Fruit fly (Drosophila melanogaster) whole organism, embryonic: ENCODE data around the gene CG15530.

ENCODE experiments used
- Aef1 ChIP-seq: fragments of 200-800 bp; sonication (Bioruptor generic); IDR thresholded peaks from 3 replicates; pipeline ENCODE4 v1.3.6; 2022; ENCODE audit warnings: missing biosample characterization, missing genetic modification characterization
- BEAF-32 ChIP-seq: fragments of 200-800 bp; sonication (Bioruptor generic); optimal IDR thresholded peaks from 3 replicates; lab custom pipeline; 2017; ENCODE audit warnings: missing biosample characterization, missing genetic modification characterization, mild to moderate bottlenecking, moderate library complexity, missing genetic modification reagents
- Bteb2 ChIP-seq: fragments of 200-800 bp; sonication (Bioruptor generic); optimal IDR thresholded peaks from 2 replicates; lab custom pipeline; 2016; ENCODE audit warnings: missing biosample characterization, missing genetic modification characterization
- CG11456 ChIP-seq: fragments of 200-800 bp; sonication (Bioruptor generic); IDR thresholded peaks from 3 replicates; pipeline ENCODE4 v1.3.6; 2022; ENCODE audit warnings: missing biosample characterization, missing genetic modification characterization
- CG12104 ChIP-seq: fragments of 200-800 bp; sonication (Bioruptor generic); optimal IDR thresholded peaks from 3 replicates; lab custom pipeline; 2016; ENCODE audit warnings: missing biosample characterization, missing genetic modification characterization
- CG1233 ChIP-seq: fragments of 200-800 bp; sonication (Bioruptor generic); optimal IDR thresholded peaks from 4 replicates; lab custom pipeline; 2018; ENCODE audit warnings: missing biosample characterization, mild to moderate bottlenecking, missing genetic modification characterization
- CG14860 ChIP-seq: fragments of 200-800 bp; sonication (Bioruptor generic); IDR thresholded peaks from 3 replicates; pipeline ENCODE4 v1.3.6; 2022; ENCODE audit warnings: missing biosample characterization, missing genetic modification characterization; ENCODE audit not compliant: partially characterized antibody
- CG15269 ChIP-seq: fragments of 200-800 bp; sonication (Bioruptor generic); optimal IDR thresholded peaks from 2 replicates; lab custom pipeline; 2018; ENCODE audit warnings: missing biosample characterization, mild to moderate bottlenecking, missing genetic modification characterization, moderate library complexity
- CG17359 ChIP-seq: fragments of 200-800 bp; sonication (Bioruptor generic); optimal IDR thresholded peaks from 3 replicates; lab custom pipeline; 2018; ENCODE audit warnings: missing biosample characterization, mild to moderate bottlenecking, missing genetic modification characterization, moderate library complexity
- CG34376 ChIP-seq: fragments of 200-800 bp; sonication (Bioruptor generic); optimal IDR thresholded peaks from 2 replicates; lab custom pipeline; 2018; ENCODE audit warnings: missing biosample characterization, mild to moderate bottlenecking, missing genetic modification characterization
- CG42726 ChIP-seq: fragments of 200-800 bp; sonication (Bioruptor generic); IDR thresholded peaks from 2 replicates; pipeline ENCODE4 v1.3.6; 2022; ENCODE audit warnings: missing biosample characterization, missing genetic modification characterization; ENCODE audit not compliant: partially characterized antibody
- CG6175 ChIP-seq: fragments of 200-800 bp; sonication (Bioruptor generic); IDR thresholded peaks from 3 replicates; pipeline ENCODE4 v1.3.6; 2022; ENCODE audit warnings: missing biosample characterization, missing genetic modification characterization
- CG6654 ChIP-seq: fragments of 200-800 bp; sonication (Bioruptor generic); optimal IDR thresholded peaks from 2 replicates; lab custom pipeline; 2017; ENCODE audit warnings: missing biosample characterization, mild to moderate bottlenecking, missing genetic modification characterization
- CG8281 ChIP-seq: fragments of 200-800 bp; sonication (Bioruptor generic); optimal IDR thresholded peaks from 2 replicates; lab custom pipeline; 2018; ENCODE audit warnings: missing biosample characterization, mild to moderate bottlenecking, missing genetic modification characterization, moderate library complexity
- CHES-1-like ChIP-seq: fragments of 200-800 bp; sonication (Bioruptor generic); optimal IDR thresholded peaks from 2 replicates; lab custom pipeline; 2016; ENCODE audit warnings: missing biosample characterization, missing genetic modification characterization
- Dref ChIP-seq: fragments of 200-800 bp; sonication (Bioruptor generic); IDR thresholded peaks from 2 replicates; pipeline ENCODE4 v1.3.6; 2022; ENCODE audit warnings: missing biosample characterization, missing genetic modification characterization
- Elba2 ChIP-seq: fragments of 200-800 bp; sonication (Bioruptor generic); optimal IDR thresholded peaks from 3 replicates; lab custom pipeline; 2016; ENCODE audit warnings: missing biosample characterization, missing genetic modification characterization
- HmgZ ChIP-seq: fragments of 200-800 bp; sonication (Bioruptor generic); optimal IDR thresholded peaks from 2 replicates; lab custom pipeline; 2018; ENCODE audit warnings: missing biosample characterization, mild to moderate bottlenecking, missing genetic modification characterization
- MESR4 ChIP-seq: fragments of 200-800 bp; sonication (Bioruptor generic); optimal IDR thresholded peaks from 2 replicates; lab custom pipeline; 2018; ENCODE audit warnings: missing biosample characterization, mild to moderate bottlenecking, missing genetic modification characterization, moderate library complexity
- Max ChIP-seq: fragments of 200-800 bp; sonication (Bioruptor generic); optimal IDR thresholded peaks from 2 replicates; lab custom pipeline; 2016; ENCODE audit warnings: missing biosample characterization, mild to moderate bottlenecking, missing genetic modification characterization
- NK7.1 ChIP-seq: fragments of 200-800 bp; sonication (Bioruptor generic); optimal IDR thresholded peaks from 3 replicates; lab custom pipeline; 2016; ENCODE audit warnings: missing biosample characterization, missing genetic modification characterization
- Neu2 ChIP-seq: fragments of 200-800 bp; sonication (Bioruptor generic); optimal IDR thresholded peaks from 3 replicates; lab custom pipeline; 2016; ENCODE audit warnings: missing biosample characterization, missing genetic modification characterization, borderline replicate concordance
- Nf-YC ChIP-seq: fragments of 200-800 bp; optimal IDR thresholded peaks from 3 replicates; lab custom pipeline; 2019; ENCODE audit warnings: missing biosample characterization, mild to moderate bottlenecking, missing genetic modification characterization, moderate library complexity
- Oli ChIP-seq: fragments of 200-800 bp; sonication (Bioruptor generic); optimal IDR thresholded peaks from 2 replicates; lab custom pipeline; 2018; ENCODE audit warnings: missing biosample characterization, mild to moderate bottlenecking, missing genetic modification characterization, moderate library complexity
- Optix ChIP-seq: fragments of 200-800 bp; sonication (Bioruptor generic); IDR thresholded peaks from 3 replicates; pipeline ENCODE4 v1.3.6; 2022; ENCODE audit warnings: missing biosample characterization, missing genetic modification characterization
- Spps ChIP-seq: fragments of 200-800 bp; sonication (Bioruptor generic); optimal IDR thresholded peaks from 2 replicates; lab custom pipeline; 2018; ENCODE audit warnings: missing biosample characterization, mild to moderate bottlenecking, missing genetic modification characterization
- Ssrp ChIP-seq: fragments of 200-800 bp; sonication (Bioruptor generic); optimal IDR thresholded peaks from 2 replicates; lab custom pipeline; 2018; ENCODE audit warnings: missing biosample characterization, mild to moderate bottlenecking, missing genetic modification characterization, moderate library complexity
- abd-A ChIP-seq: fragments of 200-800 bp; sonication (Bioruptor generic); optimal IDR thresholded peaks from 3 replicates; lab custom pipeline; 2019; ENCODE audit warnings: missing biosample characterization, mild to moderate bottlenecking, missing genetic modification characterization, moderate library complexity
- ase ChIP-seq: fragments of 200-800 bp; sonication (Bioruptor generic); IDR thresholded peaks from 3 replicates; pipeline ENCODE4 v1.3.6; 2022; ENCODE audit warnings: missing biosample characterization, missing genetic modification characterization
- bcd ChIP-seq: fragments of 200-800 bp; sonication (Bioruptor generic); optimal IDR thresholded peaks from 2 replicates; lab custom pipeline; 2017; ENCODE audit warnings: missing biosample characterization, mild to moderate bottlenecking, missing genetic modification characterization
- cg ChIP-seq: fragments of 200-800 bp; sonication (Bioruptor generic); optimal IDR thresholded peaks from 3 replicates; lab custom pipeline; 2019; ENCODE audit warnings: missing biosample characterization, mild to moderate bottlenecking, missing genetic modification characterization, moderate library complexity
- chinmo ChIP-seq: fragments of 200-800 bp; sonication (Bioruptor generic); IDR thresholded peaks from 4 replicates; pipeline ENCODE4 v1.3.6; 2022; ENCODE audit warnings: missing biosample characterization, missing genetic modification characterization; ENCODE audit not compliant: partially characterized antibody
- chn ChIP-seq: fragments of 200-800 bp; sonication (Bioruptor generic); optimal IDR thresholded peaks from 2 replicates; lab custom pipeline; 2016; ENCODE audit warnings: missing biosample characterization, missing genetic modification characterization
- corto ChIP-seq: fragments of 200-800 bp; sonication (Bioruptor generic); optimal IDR thresholded peaks from 2 replicates; lab custom pipeline; 2016; ENCODE audit warnings: missing biosample characterization, mild to moderate bottlenecking, missing genetic modification characterization, moderate library complexity
- cwo ChIP-seq: fragments of 200-800 bp; sonication (Bioruptor generic); optimal IDR thresholded peaks from 3 replicates; lab custom pipeline; 2017; ENCODE audit warnings: missing biosample characterization, missing genetic modification characterization, mild to moderate bottlenecking, moderate library complexity, missing genetic modification reagents
- fd102C ChIP-seq: fragments of 200-800 bp; sonication (Bioruptor generic); optimal IDR thresholded peaks from 2 replicates; lab custom pipeline; 2018; ENCODE audit warnings: missing biosample characterization, mild to moderate bottlenecking, missing genetic modification characterization, moderate library complexity
- gce ChIP-seq: fragments of 200-800 bp; sonication (Bioruptor generic); IDR thresholded peaks from 3 replicates; pipeline ENCODE4 v1.3.6; 2022; ENCODE audit warnings: missing biosample characterization, missing genetic modification characterization
- grau ChIP-seq: fragments of 200-800 bp; optimal IDR thresholded peaks from 3 replicates; lab custom pipeline; 2019; ENCODE audit warnings: missing biosample characterization, mild to moderate bottlenecking, missing genetic modification characterization, moderate library complexity
- gro ChIP-seq: fragments of 200-800 bp; sonication (Bioruptor generic); optimal IDR thresholded peaks from 2 replicates; lab custom pipeline; 2016; ENCODE audit warnings: missing biosample characterization, missing genetic modification characterization
- gt ChIP-seq: fragments of 200-800 bp; sonication (Bioruptor generic); IDR thresholded peaks from 2 replicates; pipeline ENCODE4 v1.3.6; 2022; ENCODE audit warnings: missing biosample characterization, missing genetic modification characterization
- hth ChIP-seq: fragments of >200 bp; optimal IDR thresholded peaks from 2 replicates; lab custom pipeline; 2017; ENCODE audit warnings: inconsistent platforms
- lola ChIP-seq, 3 experiments: fragments of >200 bp in 2 of 3; fragments of 200-800 bp in 1 of 3; sonication (Bioruptor generic) in 1 of 3; optimal IDR thresholded peaks; 2 replicates each; lab custom pipeline; 2017 to 2019; ENCODE audit warnings: missing biosample characterization in 3 of 3, missing genetic modification characterization in 3 of 3, mild to moderate bottlenecking in 1 of 3, moderate library complexity in 1 of 3
- mam ChIP-seq: fragments of 200-800 bp; sonication (Bioruptor generic); optimal IDR thresholded peaks from 3 replicates; lab custom pipeline; 2016; ENCODE audit warnings: missing biosample characterization, missing genetic modification characterization
- nerfin-1 ChIP-seq: fragments of 200-800 bp; sonication (Bioruptor generic); optimal IDR thresholded peaks from 3 replicates; lab custom pipeline; 2019; ENCODE audit warnings: missing biosample characterization, mild to moderate bottlenecking, missing genetic modification characterization, moderate library complexity
- pho ChIP-seq: fragments of 200-800 bp; sonication (Bioruptor generic); optimal IDR thresholded peaks from 2 replicates; lab custom pipeline; 2016; ENCODE audit warnings: missing biosample characterization, missing genetic modification characterization
- pita ChIP-seq: fragments of 200-800 bp; sonication (Bioruptor generic); optimal IDR thresholded peaks from 2 replicates; lab custom pipeline; 2017; ENCODE audit warnings: missing biosample characterization, mild to moderate bottlenecking, missing genetic modification characterization
- prd ChIP-seq, 3 experiments: fragments of >200 bp in 2 of 3; fragments of 200-800 bp in 1 of 3; sonication (Bioruptor generic) in 1 of 3; optimal IDR thresholded peaks in 2 of 3; IDR thresholded peaks in 1 of 3; 2 replicates in 2 of 3; 3 replicates in 1 of 3; pipeline versions ENCODE4 v1.3.6 to Lab custom; 2017 to 2022; ENCODE audit warnings: missing biosample characterization in 1 of 3, missing genetic modification characterization in 1 of 3
- tll ChIP-seq, 2 experiments: fragments of 200-800 bp in 1 of 2; fragments of >200 bp in 1 of 2; sonication (Bioruptor generic) in 1 of 2; optimal IDR thresholded peaks; 2 replicates each; lab custom pipeline; 2017 to 2019; ENCODE audit warnings: missing biosample characterization in 2 of 2, missing genetic modification characterization in 2 of 2, mild to moderate bottlenecking in 1 of 2, moderate library complexity in 1 of 2
- usp ChIP-seq: fragments of >200 bp; optimal IDR thresholded peaks from 2 replicates; lab custom pipeline; 2017; ENCODE audit warnings: missing biosample characterization, missing genetic modification characterization
- vvl ChIP-seq: fragments of 200-800 bp; sonication (Bioruptor generic); IDR thresholded peaks from 2 replicates; pipeline ENCODE4 v1.3.6; 2022; ENCODE audit warnings: missing biosample characterization, missing genetic modification characterization

CG15530 gene

dm6 chr3R:30164162-30164561 lies 13.5 kb upstream of the CG15530 start (continued):
- TF ChIP-seq CG15269 (no peak), Ssrp (tag; lab: Kevin White, UChicago) (no peak), tll (GFP tag; optimal IDR thresholded peaks at IDR 0.05; lab: Kevin White, UChicago) (no peak), mam (GFP tag; lab: Kevin White, UChicago) (peak; percentile 5), gro (no peak), lola (GFP tag; optimal IDR thresholded peaks at IDR 0.05; lab: Kevin White, UChicago) (no peak), CG6654 (GFP tag; lab: Kevin White, UChicago) (no peak), chinmo (no peak), nerfin-1 (no peak), Bteb2 (GFP tag; lab: Kevin White, UChicago) (no peak), CG42726 (GFP tag; lab: Robert Waterston, UW) (no peak), hth (lab: Kevin White, UChicago) (no peak), HmgZ (tag; lab: Kevin White, UChicago) (no peak), Aef1 (GFP tag; lab: Robert Waterston, UW) (no peak), MESR4 (GFP tag; lab: Kevin White, UChicago) (no peak), CG1233 (GFP tag; lab: Kevin White, UChicago) (no peak), CG6175 (no peak), NK7.1 (no peak), CHES-1-like (GFP tag; lab: Kevin White, UChicago) (no peak), CG12104 (no peak), BEAF-32 (no peak), cwo (GFP tag; lab: Kevin White, UChicago) (no peak), chn (GFP tag; lab: Kevin White, UChicago) (no peak), CG11456 (GFP tag; lab: Robert Waterston, UW) (no peak), CG14860 (GFP tag; lab: Robert Waterston, UW) (no peak), Max (GFP tag; lab: Kevin White, UChicago) (no peak), gt (no peak), Elba2 (GFP tag; lab: Kevin White, UChicago) (no peak), Nf-YC (tag; lab: Kevin White, UChicago) (no peak), prd (optimal IDR thresholded peaks at IDR 0.05; lab: Kevin White, UChicago) (no peak), prd (GFP tag; IDR thresholded peaks at IDR 0.05; lab: Robert Waterston, UW) (peak; percentile 72; the same call in 2 of the 3 replicates), ase (0 out of 3 replicates have a peak, but pooled peaks have one; percentile 46), vvl (GFP tag; lab: Robert Waterston, UW) (peak; percentile 84), abd-A (tag; lab: Kevin White, UChicago) (no peak), CG8281 (no peak), pho (GFP tag; lab: Kevin White, UChicago) (no peak), usp (GFP tag; lab: Kevin White, UChicago) (no peak), Spps (tag; lab: Kevin White, UChicago) (no peak), cg (no peak), Oli (tag; lab: Kevin White, UChicago) (peak; percentile 28), bcd (no peak), CG34376 (GFP tag; lab: Kevin White, UChicago) (no peak), Neu2 (no peak), Dref (GFP tag; lab: Robert Waterston, UW) (no peak), pita (GFP tag; lab: Kevin White, UChicago) (no peak), fd102C (no peak), Optix (GFP tag; lab: Robert Waterston, UW) (peak; percentile 15; the same call in 1 of the 3 replicates), grau (tag; lab: Kevin White, UChicago) (peak; percentile 25), CG17359 (tag; lab: Kevin White, UChicago) (peak; percentile 43), corto (GFP tag; lab: Kevin White, UChicago) (no peak), gce (GFP tag; lab: Robert Waterston, UW) (peak; percentile 54; the same call in 1 of the 3 replicates)
